Fruit fly (Drosophila melanogaster) whole organism, pupa: ENCODE data around the gene alien.
A peak's percentile ranks its signal among the peaks of the same experiment; 100 is the strongest.

Source experiments
- CG10348 ChIP-seq: fragments of 200-800 bp; sonication (Bioruptor generic); IDR thresholded peaks from 2 replicates; pipeline ENCODE4 v1.3.6; 2022; ENCODE audit warnings: missing biosample characterization, missing genetic modification characterization
- CG12605 ChIP-seq: fragments of 200-800 bp; sonication (Bioruptor generic); IDR thresholded peaks from 2 replicates; pipeline ENCODE4 v1.3.6; 2022; ENCODE audit warnings: missing biosample characterization, missing genetic modification characterization
- CG13204 ChIP-seq: fragments of 200-800 bp; sonication (Bioruptor generic); optimal IDR thresholded peaks from 2 replicates; lab custom pipeline; 2018; ENCODE audit warnings: missing biosample characterization, mild to moderate bottlenecking, missing genetic modification characterization, moderate library complexity
- CG14655 ChIP-seq: fragments of 200-800 bp; sonication (Bioruptor generic); optimal IDR thresholded peaks from 3 replicates; lab custom pipeline; 2017; ENCODE audit warnings: mild to moderate bottlenecking, missing biosample characterization, missing genetic modification reagents, missing genetic modification characterization
- CG15710 ChIP-seq: fragments of 200-800 bp; sonication (Bioruptor generic); optimal IDR thresholded peaks from 2 replicates; lab custom pipeline; 2018; ENCODE audit warnings: missing biosample characterization, mild to moderate bottlenecking, missing genetic modification characterization, moderate library complexity
- CG17806 ChIP-seq: fragments of 200-800 bp; sonication (Bioruptor generic); optimal IDR thresholded peaks from 2 replicates; lab custom pipeline; 2018; ENCODE audit warnings: missing biosample characterization, mild to moderate bottlenecking, missing genetic modification characterization, moderate library complexity
- CG32121 ChIP-seq: fragments of 200-800 bp; sonication (Bioruptor generic); IDR thresholded peaks from 2 replicates; pipeline ENCODE4 v1.3.6; 2022; ENCODE audit warnings: missing biosample characterization, missing genetic modification characterization
- CG34367 ChIP-seq: fragments of 200-800 bp; sonication (Bioruptor generic); optimal IDR thresholded peaks from 2 replicates; lab custom pipeline; 2018; ENCODE audit warnings: missing biosample characterization, mild to moderate bottlenecking, missing genetic modification characterization
- CG4496 ChIP-seq: fragments of 200-800 bp; sonication (Bioruptor generic); IDR thresholded peaks from 3 replicates; pipeline ENCODE4 v1.3.6; 2022; ENCODE audit warnings: missing biosample characterization, missing genetic modification characterization
- CG8159 ChIP-seq: fragments of 200-800 bp; sonication (Bioruptor generic); optimal IDR thresholded peaks from 3 replicates; lab custom pipeline; 2018; ENCODE audit warnings: missing biosample characterization, mild to moderate bottlenecking, missing genetic modification characterization, moderate library complexity
- CG8301 ChIP-seq: fragments of 200-800 bp; sonication (Bioruptor generic); optimal IDR thresholded peaks from 2 replicates; lab custom pipeline; 2018; ENCODE audit warnings: missing biosample characterization, mild to moderate bottlenecking, missing genetic modification characterization
- CG9948 ChIP-seq: fragments of 200-800 bp; sonication (Bioruptor generic); optimal IDR thresholded peaks from 2 replicates; lab custom pipeline; 2018; ENCODE audit warnings: missing biosample characterization, mild to moderate bottlenecking, missing genetic modification characterization, moderate library complexity
- D1 ChIP-seq: fragments of 200-800 bp; sonication (Bioruptor generic); optimal IDR thresholded peaks from 2 replicates; lab custom pipeline; 2018; ENCODE audit warnings: missing biosample characterization, mild to moderate bottlenecking, missing genetic modification characterization, moderate library complexity
- EcR ChIP-seq: fragments of 200-800 bp; sonication (Bioruptor generic); optimal IDR thresholded peaks from 3 replicates; lab custom pipeline; 2019; ENCODE audit warnings: missing biosample characterization, missing genetic modification characterization, mild to moderate bottlenecking, moderate library complexity, missing genetic modification reagents
- Ets98B ChIP-seq: fragments of 200-800 bp; sonication (Bioruptor generic); IDR thresholded peaks from 2 replicates; pipeline ENCODE4 v1.3.6; 2022; ENCODE audit warnings: missing biosample characterization, missing genetic modification characterization
- Pif1A ChIP-seq: fragments of 200-800 bp; sonication (Bioruptor generic); optimal IDR thresholded peaks from 3 replicates; lab custom pipeline; 2016; ENCODE audit warnings: missing biosample characterization, missing genetic modification characterization
- Pif1B ChIP-seq: fragments of 200-800 bp; sonication (Bioruptor generic); optimal IDR thresholded peaks from 3 replicates; lab custom pipeline; 2016; ENCODE audit warnings: missing biosample characterization, missing genetic modification characterization
- Snoo ChIP-seq: fragments of 200-800 bp; sonication (Bioruptor generic); optimal IDR thresholded peaks from 3 replicates; lab custom pipeline; 2017; ENCODE audit warnings: missing biosample characterization, mild to moderate bottlenecking, missing genetic modification characterization, inconsistent platforms
- fd96Ca ChIP-seq: fragments of 200-800 bp; sonication (Bioruptor generic); IDR thresholded peaks from 3 replicates; pipeline ENCODE4 v1.3.6; 2022; ENCODE audit warnings: missing biosample characterization, missing genetic modification characterization
- gl ChIP-seq: fragments of 200-800 bp; sonication (Bioruptor generic); optimal IDR thresholded peaks from 2 replicates; lab custom pipeline; 2018; ENCODE audit warnings: missing biosample characterization, mild to moderate bottlenecking, missing genetic modification characterization
- rn ChIP-seq: fragments of 200-800 bp; sonication (Bioruptor generic); IDR thresholded peaks from 2 replicates; pipeline ENCODE4 v1.3.6; 2022; ENCODE audit warnings: missing biosample characterization, missing genetic modification characterization

alien gene

dm6 chr2L:8987251-8987937 is 9.8 kb downstream of the alien start:
- TF ChIP-seq CG12605 (GFP tag; lab: Robert Waterston, UW) = no peak
- no peak for TF ChIP-seq CG14655
- no peak for TF ChIP-seq D1 (tag; lab: Kevin White, UChicago)
- no peak for TF ChIP-seq CG17806 (tag; lab: Kevin White, UChicago)
- no peak for TF ChIP-seq gl
- TF ChIP-seq EcR = no peak
- TF ChIP-seq CG13204 = no peak
- TF ChIP-seq CG15710 (tag; lab: Kevin White, UChicago) = no peak
- TF ChIP-seq CG8159 (tag; lab: Kevin White, UChicago) = no peak
- TF ChIP-seq Snoo (tag; lab: Kevin White, UChicago) = no peak
- no peak for TF ChIP-seq CG4496
- no peak for TF ChIP-seq Pif1A (GFP tag; lab: Kevin White, UChicago)
- TF ChIP-seq CG10348 (GFP tag; lab: Robert Waterston, UW) = no peak
- TF ChIP-seq Ets98B (GFP tag; lab: Robert Waterston, UW) = no peak

- TF ChIP-seq CG14655 (peak; percentile 95), CG4496 (peak; percentile 96), CG32121 (GFP tag; lab: Robert Waterston, UW) (peak; percentile 97), CG34367 (tag; lab: Kevin White, UChicago) (peak; percentile 92), CG12605 (GFP tag; lab: Robert Waterston, UW) (peak; percentile 98), CG9948 (tag; lab: Kevin White, UChicago) (peak; percentile 93), Pif1B (peak; percentile 92), EcR (no peak), CG15710 (tag; lab: Kevin White, UChicago) (peak; percentile 94), fd96Ca (GFP tag; lab: Robert Waterston, UW) (peak; percentile 89), Ets98B (GFP tag; lab: Robert Waterston, UW) (peak; percentile 96), rn (GFP tag; lab: Robert Waterston, UW) (peak; percentile 96), CG8159 (tag; lab: Kevin White, UChicago) (peak; percentile 93), CG10348 (GFP tag; lab: Robert Waterston, UW) (peak; percentile 84; the same call in 1 of the 2 replicates), gl (peak; percentile 78), CG17806 (tag; lab: Kevin White, UChicago) (peak; percentile 93), CG13204 (peak; percentile 63), Pif1A (GFP tag; lab: Kevin White, UChicago) (peak; percentile 85), Snoo (tag; lab: Kevin White, UChicago) (peak; percentile 90), D1 (tag; lab: Kevin White, UChicago) (peak; percentile 90), CG8301 (peak; percentile 95)
These were observed 12.4 kb downstream of the alien start, which contains the start of gene CG13101 for dm6 chr2L:8984614-8985318. TSS of gene CG13101 (minus strand) at chr2L:8984872.

dm6 chr2L:8982584-8983302 is 14.4 kb downstream of the alien start:
- TF ChIP-seq Pif1B = no peak
- TF ChIP-seq CG4496 = no peak

dm6 chr2L:8980359-8980758 is 16.8 kb downstream of the alien start, which contains the start of gene CG18662:
TSS of gene CG18662 (plus strand) at chr2L:8980659.
- no peak for TF ChIP-seq CG34367 (tag; lab: Kevin White, UChicago)
- TF ChIP-seq CG9948 (tag; lab: Kevin White, UChicago) = no peak
- TF ChIP-seq Pif1B = no peak
- no peak for TF ChIP-seq CG8301
- no peak for TF ChIP-seq CG14655
- TF ChIP-seq Ets98B (GFP tag; lab: Robert Waterston, UW) = no peak
- no peak for TF ChIP-seq Snoo (tag; lab: Kevin White, UChicago)
- TF ChIP-seq D1 (tag; lab: Kevin White, UChicago) = no peak
- no peak for TF ChIP-seq rn (GFP tag; lab: Robert Waterston, UW)
- TF ChIP-seq CG8159 (tag; lab: Kevin White, UChicago) = no peak
- TF ChIP-seq Pif1A (GFP tag; lab: Kevin White, UChicago) = no peak
- no peak for TF ChIP-seq CG13204
- no peak for TF ChIP-seq CG10348 (GFP tag; lab: Robert Waterston, UW)
- TF ChIP-seq gl = no peak

- TF ChIP-seq CG15710 (tag; lab: Kevin White, UChicago) (no peak), Ets98B (GFP tag; lab: Robert Waterston, UW) (no peak), rn (GFP tag; lab: Robert Waterston, UW) (no peak), Snoo (tag; lab: Kevin White, UChicago) (no peak), D1 (tag; lab: Kevin White, UChicago) (no peak), Pif1B (no peak), CG4496 (no peak), CG17806 (tag; lab: Kevin White, UChicago) (no peak), CG9948 (tag; lab: Kevin White, UChicago) (no peak), fd96Ca (GFP tag; lab: Robert Waterston, UW) (no peak)
These were observed 21.9 kb downstream of the alien start, which contains the start of gene CG9541 for dm6 chr2L:8975328-8975727. TSS of gene CG9541 (minus strand) at chr2L:8975428.
